ENCODE assay signal across 1 fruit fly cellular context in genomic region chr3R:14886011-14886534, dm6.
TF ChIP-seq lines count a peak whose summit lies in the region.

Gene Rrp6, minus strand, starts transcription at chr3R:14886246.
Gene CG33331, plus strand, starts transcription at chr3R:14886456.
Gene CG33332, plus strand, starts transcription at chr3R:14886456.

TF ChIP-seq in whole organism, embryonic, 481 proteins besides CTCF, POLR2A, EP300 and RAD21 (continued from another document and continues in another):
- TF ChIP-seq Hey (tag; optimal IDR thresholded peaks at IDR 0.05; lab: Kevin White, UChicago) (no peak), Ets65A (GFP tag; lab: Kevin White, UChicago) (peak; percentile 97), Dref (GFP tag; IDR thresholded peaks at IDR 0.05; lab: Robert Waterston, UW) (peak; percentile 57), Eip74EF (GFP tag; optimal IDR thresholded peaks at IDR 0.05; lab: Kevin White, UChicago) (no peak), disco-r (GFP tag; optimal IDR thresholded peaks at IDR 0.05; lab: Kevin White, UChicago) (no peak), al (GFP tag; IDR thresholded peaks at IDR 0.05; lab: Robert Waterston, UW) (peak; percentile 54), ttk (GFP tag; IDR thresholded peaks at IDR 0.05; lab: Robert Waterston, UW) (no peak), CG10462 (GFP tag; optimal IDR thresholded peaks at IDR 0.05; lab: Kevin White, UChicago) (no peak), ken (GFP tag; IDR thresholded peaks at IDR 0.05; lab: Robert Waterston, UW) (peak; percentile 55; the same call in 1 of the 3 replicates), grn (GFP tag; optimal IDR thresholded peaks at IDR 0.05; lab: Kevin White, UChicago) (no peak), CG4282 (GFP tag; optimal IDR thresholded peaks at IDR 0.05; lab: Kevin White, UChicago) (peak; percentile 41), CG6765 (GFP tag; optimal IDR thresholded peaks at IDR 0.05; lab: Kevin White, UChicago) (peak; percentile 20), CG31365 (tag; optimal IDR thresholded peaks at IDR 0.05; lab: Kevin White, UChicago) (no peak), NK7.1 (GFP tag; optimal IDR thresholded peaks at IDR 0.05; lab: Kevin White, UChicago) (no peak), CG10654 (GFP tag; optimal IDR thresholded peaks at IDR 0.05; lab: Kevin White, UChicago) (peak; percentile 53), Lpt (GFP tag; optimal IDR thresholded peaks at IDR 0.05; lab: Kevin White, UChicago) (no peak), CG10321 (GFP tag; IDR thresholded peaks at IDR 0.05; lab: Robert Waterston, UW) (no peak), CG1233 (GFP tag; optimal IDR thresholded peaks at IDR 0.05; lab: Kevin White, UChicago) (peak; percentile 65), CG17612 (GFP tag; IDR thresholded peaks at IDR 0.05; lab: Robert Waterston, UW) (no peak), CG12071 (GFP tag; optimal IDR thresholded peaks at IDR 0.05; lab: Kevin White, UChicago) (peak; percentile 33), CG17359 (tag; optimal IDR thresholded peaks at IDR 0.05; lab: Kevin White, UChicago) (peak; percentile 68), ATbp (GFP tag; optimal IDR thresholded peaks at IDR 0.05; lab: Kevin White, UChicago) (no peak), Nf-YB (GFP tag; optimal IDR thresholded peaks at IDR 0.05; lab: Kevin White, UChicago) (peak; percentile 15), crc (GFP tag; optimal IDR thresholded peaks at IDR 0.05; lab: Kevin White, UChicago) (peak; percentile 21), MBD-R2 (GFP tag; IDR thresholded peaks at IDR 0.05; lab: Robert Waterston, UW) (peak; percentile 64), NC2β (GFP tag; optimal IDR thresholded peaks at IDR 0.05; lab: Kevin White, UChicago) (peak; percentile 57), vfl (GFP tag; optimal IDR thresholded peaks at IDR 0.05; lab: Kevin White, UChicago) (peak; percentile 61), NfI (GFP tag; optimal IDR thresholded peaks at IDR 0.05; lab: Kevin White, UChicago) (peak; percentile 85), Scr (GFP tag; IDR thresholded peaks at IDR 0.05; lab: Robert Waterston, UW; ENCODE audit: partially characterized antibody) (peak; percentile 46), sug (tag; optimal IDR thresholded peaks at IDR 0.05; lab: Kevin White, UChicago) (peak; percentile 80), CG12299 (tag; optimal IDR thresholded peaks at IDR 0.05; lab: Kevin White, UChicago) (peak; percentile 58), CG4820 (GFP tag; optimal IDR thresholded peaks at IDR 0.05; lab: Kevin White, UChicago) (no peak), Hsf (GFP tag; optimal IDR thresholded peaks at IDR 0.05; lab: Kevin White, UChicago) (peak; percentile 66), slou (GFP tag; optimal IDR thresholded peaks at IDR 0.05; lab: Kevin White, UChicago) (peak; percentile 60), Blimp-1 (GFP tag; optimal IDR thresholded peaks at IDR 0.05; lab: Kevin White, UChicago) (no peak), CG34376 (GFP tag; optimal IDR thresholded peaks at IDR 0.05; lab: Kevin White, UChicago) (peak; percentile 59), gsb-n (tag; optimal IDR thresholded peaks at IDR 0.05; lab: Kevin White, UChicago) (no peak), CoRest (tag; optimal IDR thresholded peaks at IDR 0.05; lab: Kevin White, UChicago) (peak; percentile 85), CG15514 (GFP tag; optimal IDR thresholded peaks at IDR 0.05; lab: Kevin White, UChicago) (peak; percentile 74), mirr (GFP tag; optimal IDR thresholded peaks at IDR 0.05; lab: Kevin White, UChicago) (peak; percentile 20), scrt (GFP tag; optimal IDR thresholded peaks at IDR 0.05; lab: Kevin White, UChicago) (peak; percentile 62), Sox100B (GFP tag; optimal IDR thresholded peaks at IDR 0.05; lab: Kevin White, UChicago) (no peak), CG17361 (GFP tag; IDR thresholded peaks at IDR 0.05; lab: Robert Waterston, UW) (peak; percentile 87), HHEX (GFP tag; optimal IDR thresholded peaks at IDR 0.05; lab: Kevin White, UChicago) (peak; percentile 52), CG10209 (GFP tag; optimal IDR thresholded peaks at IDR 0.05; lab: Kevin White, UChicago) (peak; percentile 76), C15 (GFP tag; IDR thresholded peaks at IDR 0.05; lab: Robert Waterston, UW) (0 out of 3 replicates have a peak, but pooled peaks have one; percentile 6), CG7963 (GFP tag; IDR thresholded peaks at IDR 0.05; lab: Robert Waterston, UW; ENCODE audit: partially characterized antibody) (no peak), dmrt99B (tag; optimal IDR thresholded peaks at IDR 0.05; lab: Kevin White, UChicago) (no peak), ac (GFP tag; optimal IDR thresholded peaks at IDR 0.05; lab: Kevin White, UChicago) (no peak), sr (GFP tag; IDR thresholded peaks at IDR 0.05; lab: Robert Waterston, UW) (no peak), fd102C (GFP tag; optimal IDR thresholded peaks at IDR 0.05; lab: Kevin White, UChicago) (no peak), CG43689 (GFP tag; IDR thresholded peaks at IDR 0.05; lab: Robert Waterston, UW) (no peak), CG3407 (GFP tag; optimal IDR thresholded peaks at IDR 0.05; lab: Kevin White, UChicago) (no peak), NFAT (GFP tag; IDR thresholded peaks at IDR 0.05; lab: Robert Waterston, UW) (peak; percentile 62), dm (GFP tag; optimal IDR thresholded peaks at IDR 0.05; lab: Kevin White, UChicago) (peak; percentile 84), cwo (GFP tag; optimal IDR thresholded peaks at IDR 0.05; lab: Kevin White, UChicago) (peak; percentile 59), CG13624 (GFP tag; optimal IDR thresholded peaks at IDR 0.05; lab: Kevin White, UChicago) (peak; percentile 51), tin (GFP tag; optimal IDR thresholded peaks at IDR 0.05; lab: Kevin White, UChicago) (peak; percentile 77), sisA (GFP tag; IDR thresholded peaks at IDR 0.05; lab: Robert Waterston, UW) (0 out of 2 replicates have a peak, but pooled peaks have one; percentile 18), abd-A (tag; optimal IDR thresholded peaks at IDR 0.05; lab: Kevin White, UChicago) (no peak), jumu (GFP tag; optimal IDR thresholded peaks at IDR 0.05; lab: Kevin White, UChicago) (peak; percentile 47), CG18262 (tag; optimal IDR thresholded peaks at IDR 0.05; lab: Kevin White, UChicago) (peak; percentile 73), CG1602 (GFP tag; optimal IDR thresholded peaks at IDR 0.05; lab: Kevin White, UChicago) (peak; percentile 63), CG3726 (GFP tag; IDR thresholded peaks at IDR 0.05; lab: Robert Waterston, UW) (no peak), Hr3 (GFP tag; optimal IDR thresholded peaks at IDR 0.05; lab: Kevin White, UChicago) (peak; percentile 80), Nf-YA (GFP tag; IDR thresholded peaks at IDR 0.05; lab: Robert Waterston, UW) (no peak), h (optimal IDR thresholded peaks at IDR 0.05; lab: Kevin White, UChicago) (no peak), btn (GFP tag; optimal IDR thresholded peaks at IDR 0.05; lab: Kevin White, UChicago) (no peak), otp (GFP tag; IDR thresholded peaks at IDR 0.05; lab: Robert Waterston, UW) (no peak), CG15696 (tag; optimal IDR thresholded peaks at IDR 0.05; lab: Kevin White, UChicago) (peak; percentile 63), kah (GFP tag; optimal IDR thresholded peaks at IDR 0.05; lab: Kevin White, UChicago) (no peak), jigr1 (GFP tag; IDR thresholded peaks at IDR 0.05; lab: Robert Waterston, UW) (no peak), insv (GFP tag; optimal IDR thresholded peaks at IDR 0.05; lab: Kevin White, UChicago) (peak in 1 of 2 experiments; percentile 28), CHES-1-like (GFP tag; optimal IDR thresholded peaks at IDR 0.05; lab: Kevin White, UChicago) (peak; percentile 67), Mes4 (GFP tag; optimal IDR thresholded peaks at IDR 0.05; lab: Kevin White, UChicago) (no peak), CG13424 (tag; optimal IDR thresholded peaks at IDR 0.05; lab: Kevin White, UChicago) (peak; percentile 75), Sry-δ (GFP tag; optimal IDR thresholded peaks at IDR 0.05; lab: Kevin White, UChicago) (peak; percentile 50), kni (GFP tag; optimal IDR thresholded peaks at IDR 0.05; lab: Kevin White, UChicago) (no peak), bcd (GFP tag; optimal IDR thresholded peaks at IDR 0.05; lab: Kevin White, UChicago) (peak; percentile 67), Mrtf (GFP tag; IDR thresholded peaks at IDR 0.05; lab: Robert Waterston, UW) (no peak), sob (GFP tag; IDR thresholded peaks at IDR 0.05; lab: Robert Waterston, UW) (peak; percentile 80), HmgD (GFP tag; optimal IDR thresholded peaks at IDR 0.05; lab: Kevin White, UChicago) (no peak), gcm (GFP tag; optimal IDR thresholded peaks at IDR 0.05; lab: Kevin White, UChicago) (no peak), CG18599 (GFP tag; optimal IDR thresholded peaks at IDR 0.05; lab: Kevin White, UChicago) (no peak), CG9876 (GFP tag; optimal IDR thresholded peaks at IDR 0.05; lab: Kevin White, UChicago) (peak; percentile 33), trh (GFP tag; optimal IDR thresholded peaks at IDR 0.05; lab: Kevin White, UChicago) (peak; percentile 23), Atf6 (GFP tag; IDR thresholded peaks at IDR 0.05; lab: Robert Waterston, UW) (peak; percentile 76), maf-S (GFP tag; optimal IDR thresholded peaks at IDR 0.05; lab: Kevin White, UChicago) (peak; percentile 61), CG34224 (GFP tag; IDR thresholded peaks at IDR 0.05; lab: Robert Waterston, UW; ENCODE audit: partially characterized antibody) (peak; percentile 80), ham (GFP tag; IDR thresholded peaks at IDR 0.05; lab: Robert Waterston, UW) (no peak), Rfx (GFP tag; IDR thresholded peaks at IDR 0.05; lab: Robert Waterston, UW) (peak; percentile 80), CG31224 (GFP tag; IDR thresholded peaks at IDR 0.05; lab: Robert Waterston, UW) (peak; percentile 48; the same call in 1 of the 2 replicates), CG3995 (GFP tag; optimal IDR thresholded peaks at IDR 0.05; lab: Kevin White, UChicago) (peak; percentile 65), CG17568 (GFP tag; optimal IDR thresholded peaks at IDR 0.05; lab: Kevin White, UChicago) (no peak), Dp (GFP tag; optimal IDR thresholded peaks at IDR 0.05; lab: Kevin White, UChicago) (peak; percentile 53), CG14014 (GFP tag; IDR thresholded peaks at IDR 0.05; lab: Robert Waterston, UW) (0 out of 2 replicates have a peak, but pooled peaks have one; percentile 23), prd (optimal IDR thresholded peaks at IDR 0.05; lab: Kevin White, UChicago) (no peak), prd (GFP tag; IDR thresholded peaks at IDR 0.05; lab: Robert Waterston, UW) (peak; percentile 63; the same call in 1 of the 3 replicates), CG34422 (GFP tag; IDR thresholded peaks at IDR 0.05; lab: Robert Waterston, UW) (0 out of 3 replicates have a peak, but pooled peaks have one; percentile 57), CG12744 (GFP tag; optimal IDR thresholded peaks at IDR 0.05; lab: Kevin White, UChicago) (no peak), CkIIα-i1 (GFP tag; IDR thresholded peaks at IDR 0.05; lab: Robert Waterston, UW) (no peak), MESR4 (GFP tag; optimal IDR thresholded peaks at IDR 0.05; lab: Kevin White, UChicago) (peak; percentile 46), sim (GFP tag; IDR thresholded peaks at IDR 0.05; lab: Robert Waterston, UW) (no peak), CG18476 (GFP tag; optimal IDR thresholded peaks at IDR 0.05; lab: Kevin White, UChicago) (peak; percentile 54), CG15601 (tag; optimal IDR thresholded peaks at IDR 0.05; lab: Kevin White, UChicago) (peak; percentile 68), CG16779 (GFP tag; IDR thresholded peaks at IDR 0.05; lab: Robert Waterston, UW) (0 out of 2 replicates have a peak, but pooled peaks have one; percentile 21), CG7372 (GFP tag; IDR thresholded peaks at IDR 0.05; lab: Robert Waterston, UW) (peak; percentile 48; the same call in 1 of the 2 replicates), Atf-2 (GFP tag; optimal IDR thresholded peaks at IDR 0.05; lab: Kevin White, UChicago) (peak; percentile 35), Camta (GFP tag; optimal IDR thresholded peaks at IDR 0.05; lab: Kevin White, UChicago) (peak; percentile 38), nom (GFP tag; optimal IDR thresholded peaks at IDR 0.05; lab: Kevin White, UChicago) (peak; percentile 65), CG5245 (GFP tag; optimal IDR thresholded peaks at IDR 0.05; lab: Kevin White, UChicago) (peak; percentile 38), Dip3 (GFP tag; optimal IDR thresholded peaks at IDR 0.05; lab: Kevin White, UChicago) (peak; percentile 67), CG11085 (GFP tag; IDR thresholded peaks at IDR 0.05; lab: Robert Waterston, UW) (peak; percentile 61), pnt (GFP tag; optimal IDR thresholded peaks at IDR 0.05; lab: Kevin White, UChicago) (peak; percentile 33), cas (GFP tag; IDR thresholded peaks at IDR 0.05; lab: Robert Waterston, UW) (no peak), pum (GFP tag; optimal IDR thresholded peaks at IDR 0.05; lab: Kevin White, UChicago) (peak; percentile 46), Sin3A (optimal IDR thresholded peaks at IDR 0.05; lab: Kevin White, UChicago) (peak; percentile 14), bbx (GFP tag; IDR thresholded peaks at IDR 0.05; lab: Robert Waterston, UW; ENCODE audit: partially characterized antibody) (peak; percentile 63), grau (tag; optimal IDR thresholded peaks at IDR 0.05; lab: Kevin White, UChicago) (peak; percentile 80), CG32532 (GFP tag; IDR thresholded peaks at IDR 0.05; lab: Robert Waterston, UW) (peak; percentile 74), Pdp1 (GFP tag; optimal IDR thresholded peaks at IDR 0.05; lab: Kevin White, UChicago) (peak; percentile 29 to 59), psq (GFP tag; optimal IDR thresholded peaks at IDR 0.05; lab: Kevin White, UChicago) (peak; percentile 10), CG3281 (GFP tag; optimal IDR thresholded peaks at IDR 0.05; lab: Kevin White, UChicago) (peak; percentile 87), Side (GFP tag; optimal IDR thresholded peaks at IDR 0.05; lab: Kevin White, UChicago) (peak; percentile 35), rib (GFP tag; IDR thresholded peaks at IDR 0.05; lab: Robert Waterston, UW) (peak; percentile 10; the same call in 1 of the 2 replicates), Opbp (GFP tag; IDR thresholded peaks at IDR 0.05; lab: Robert Waterston, UW; ENCODE audit: partially characterized antibody) (peak; percentile 70; the same call in 2 of the 3 replicates), ara (GFP tag; IDR thresholded peaks at IDR 0.05; lab: Robert Waterston, UW) (peak; percentile 31; the same call in 1 of the 2 replicates), Antp (GFP tag; optimal IDR thresholded peaks at IDR 0.05; lab: Kevin White, UChicago) (peak; percentile 60), CG1792 (GFP tag; optimal IDR thresholded peaks at IDR 0.05; lab: Kevin White, UChicago) (peak; percentile 41), CG1832 (GFP tag; optimal IDR thresholded peaks at IDR 0.05; lab: Kevin White, UChicago) (no peak), Mad (GFP tag; optimal IDR thresholded peaks at IDR 0.05; lab: Kevin White, UChicago) (peak; percentile 45)
